Fruit fly (Drosophila melanogaster) whole organism, embryonic: ENCODE results near the gene CG31683.

ENCODE experiments used
- Aef1 ChIP-seq: fragments of 200-800 bp; sonication (Bioruptor generic); IDR thresholded peaks from 3 replicates; pipeline ENCODE4 v1.3.6; 2022; ENCODE audit warnings: missing biosample characterization, missing genetic modification characterization
- Blimp-1 ChIP-seq: fragments of 200-800 bp; sonication (Bioruptor generic); optimal IDR thresholded peaks from 3 replicates; lab custom pipeline; 2018; ENCODE audit warnings: missing biosample characterization, missing genetic modification characterization, mild to moderate bottlenecking, moderate library complexity, missing genetic modification reagents
- CG10565 ChIP-seq: fragments of 200-800 bp; sonication (Bioruptor generic); optimal IDR thresholded peaks from 3 replicates; lab custom pipeline; 2016; ENCODE audit warnings: missing biosample characterization, mild to moderate bottlenecking, missing genetic modification characterization
- CG11093 ChIP-seq: fragments of 200-800 bp; sonication (Bioruptor generic); IDR thresholded peaks from 3 replicates; pipeline ENCODE4 v1.3.6; 2022; ENCODE audit warnings: missing biosample characterization, missing genetic modification characterization
- CG13287 ChIP-seq: fragments of 200-800 bp; sonication (Bioruptor generic); IDR thresholded peaks from 2 replicates; pipeline ENCODE4 v1.3.6; 2022; ENCODE audit warnings: missing biosample characterization, missing genetic modification characterization; ENCODE audit not compliant: partially characterized antibody
- CG1603 ChIP-seq: fragments of 200-800 bp; sonication (Bioruptor generic); optimal IDR thresholded peaks from 2 replicates; lab custom pipeline; 2019; ENCODE audit warnings: missing biosample characterization, mild to moderate bottlenecking, missing genetic modification characterization, moderate library complexity
- CG16779 ChIP-seq: fragments of 200-800 bp; sonication (Bioruptor generic); IDR thresholded peaks from 2 replicates; pipeline ENCODE4 v1.3.6; 2022; ENCODE audit warnings: missing biosample characterization, missing genetic modification characterization
- CG17328 ChIP-seq: fragments of 200-800 bp; sonication (Bioruptor generic); IDR thresholded peaks from 2 replicates; pipeline ENCODE4 v1.3.6; 2022; ENCODE audit warnings: missing biosample characterization, missing genetic modification characterization
- CG3281 ChIP-seq: fragments of 200-800 bp; sonication (Bioruptor generic); optimal IDR thresholded peaks from 3 replicates; lab custom pipeline; 2017; ENCODE audit warnings: missing biosample characterization, mild to moderate bottlenecking, missing genetic modification characterization
- CG6272 ChIP-seq: fragments of 200-800 bp; sonication (Bioruptor generic); IDR thresholded peaks from 2 replicates; pipeline ENCODE4 v1.3.6; 2022; ENCODE audit warnings: missing biosample characterization, missing genetic modification characterization
- CG6689 ChIP-seq: fragments of 200-800 bp; sonication (Bioruptor generic); IDR thresholded peaks from 2 replicates; pipeline ENCODE4 v1.3.6; 2022; ENCODE audit warnings: missing biosample characterization, missing genetic modification characterization
- CG6765 ChIP-seq: fragments of 200-800 bp; sonication (Bioruptor generic); optimal IDR thresholded peaks from 3 replicates; lab custom pipeline; 2017; ENCODE audit warnings: missing biosample characterization, mild to moderate bottlenecking, missing genetic modification characterization
- CG8089 ChIP-seq: fragments of 200-800 bp; sonication (Bioruptor generic); optimal IDR thresholded peaks from 3 replicates; lab custom pipeline; 2016; ENCODE audit warnings: missing biosample characterization, missing genetic modification characterization
- CG8290 ChIP-seq, 3 experiments: fragments of 200-800 bp; sonication (Bioruptor generic); optimal IDR thresholded peaks; 2 replicates each; lab custom pipeline; 2016 to 2019; ENCODE audit warnings: missing biosample characterization in 3 of 3, missing genetic modification characterization in 3 of 3, mild to moderate bottlenecking in 2 of 3, moderate library complexity in 1 of 3
- Chrac-16 ChIP-seq: fragments of 200-800 bp; sonication (Bioruptor generic); optimal IDR thresholded peaks from 3 replicates; lab custom pipeline; 2016; ENCODE audit warnings: missing biosample characterization, missing genetic modification characterization
- Dref ChIP-seq: fragments of 200-800 bp; sonication (Bioruptor generic); IDR thresholded peaks from 2 replicates; pipeline ENCODE4 v1.3.6; 2022; ENCODE audit warnings: missing biosample characterization, missing genetic modification characterization
- Eip74EF ChIP-seq, 2 experiments: fragments of 200-800 bp in 1 of 2; fragments of >200 bp in 1 of 2; sonication (Bioruptor generic) in 1 of 2; optimal IDR thresholded peaks; 2 replicates each; lab custom pipeline; 2017 to 2019; ENCODE audit warnings: missing biosample characterization in 2 of 2, missing genetic modification characterization in 2 of 2, mild to moderate bottlenecking in 1 of 2, moderate library complexity in 1 of 2
- H15 ChIP-seq: fragments of 200-800 bp; sonication (Bioruptor generic); IDR thresholded peaks from 3 replicates; pipeline ENCODE4 v1.3.6; 2022; ENCODE audit warnings: missing biosample characterization, missing genetic modification characterization
- HLH54F ChIP-seq: fragments of 200-800 bp; sonication (Bioruptor generic); optimal IDR thresholded peaks from 3 replicates; lab custom pipeline; 2016; ENCODE audit warnings: missing biosample characterization, missing genetic modification characterization
- MESR4 ChIP-seq: fragments of 200-800 bp; sonication (Bioruptor generic); optimal IDR thresholded peaks from 2 replicates; lab custom pipeline; 2018; ENCODE audit warnings: missing biosample characterization, mild to moderate bottlenecking, missing genetic modification characterization, moderate library complexity
- MTF-1 ChIP-seq: fragments of 200-800 bp; sonication (Bioruptor generic); optimal IDR thresholded peaks from 2 replicates; lab custom pipeline; 2018; ENCODE audit warnings: missing biosample characterization, mild to moderate bottlenecking, missing genetic modification characterization, borderline replicate concordance
- Mes4 ChIP-seq: fragments of 200-800 bp; sonication (Bioruptor generic); optimal IDR thresholded peaks from 2 replicates; lab custom pipeline; 2016; ENCODE audit warnings: missing biosample characterization, missing genetic modification characterization
- NFAT ChIP-seq: fragments of 200-800 bp; sonication (Bioruptor generic); IDR thresholded peaks from 2 replicates; pipeline ENCODE4 v1.3.6; 2022; ENCODE audit warnings: missing biosample characterization, missing genetic modification characterization
- Six4 ChIP-seq: fragments of 200-800 bp; sonication (Bioruptor generic); optimal IDR thresholded peaks from 2 replicates; lab custom pipeline; 2016; ENCODE audit warnings: missing biosample characterization, missing genetic modification characterization
- Sox100B ChIP-seq: fragments of 200-800 bp; sonication (Bioruptor generic); optimal IDR thresholded peaks from 3 replicates; lab custom pipeline; 2018; ENCODE audit warnings: missing biosample characterization, mild to moderate bottlenecking, missing genetic modification characterization
- Spps ChIP-seq: fragments of 200-800 bp; sonication (Bioruptor generic); optimal IDR thresholded peaks from 2 replicates; lab custom pipeline; 2018; ENCODE audit warnings: missing biosample characterization, mild to moderate bottlenecking, missing genetic modification characterization
- Xrp1 ChIP-seq: fragments of 200-800 bp; sonication (Bioruptor generic); IDR thresholded peaks from 2 replicates; pipeline ENCODE4 v1.3.6; 2022; ENCODE audit warnings: missing biosample characterization, missing genetic modification characterization
- ac ChIP-seq: fragments of 200-800 bp; sonication (Bioruptor generic); optimal IDR thresholded peaks from 3 replicates; lab custom pipeline; 2017; ENCODE audit warnings: missing biosample characterization, mild to moderate bottlenecking, missing genetic modification characterization
- ap ChIP-seq: fragments of 200-800 bp; sonication (Bioruptor generic); IDR thresholded peaks from 2 replicates; pipeline ENCODE4 v1.3.6; 2022; ENCODE audit warnings: missing biosample characterization, missing genetic modification characterization
- ash1 ChIP-seq: fragments of 200-800 bp; sonication (Bioruptor generic); optimal IDR thresholded peaks from 2 replicates; lab custom pipeline; 2018; ENCODE audit warnings: missing biosample characterization, mild to moderate bottlenecking, missing genetic modification characterization
- chm ChIP-seq: fragments of 200-800 bp; sonication (Bioruptor generic); IDR thresholded peaks from 2 replicates; pipeline ENCODE4 v1.3.6; 2022; ENCODE audit warnings: missing biosample characterization, missing genetic modification characterization
- chn ChIP-seq: fragments of 200-800 bp; sonication (Bioruptor generic); optimal IDR thresholded peaks from 2 replicates; lab custom pipeline; 2016; ENCODE audit warnings: missing biosample characterization, missing genetic modification characterization
- dysf ChIP-seq: fragments of 200-800 bp; sonication (Bioruptor generic); IDR thresholded peaks from 3 replicates; pipeline ENCODE4 v1.3.6; 2022; ENCODE audit warnings: missing biosample characterization, missing genetic modification characterization
- exex ChIP-seq: fragments of 200-800 bp; sonication (Bioruptor generic); optimal IDR thresholded peaks from 4 replicates; lab custom pipeline; 2018; ENCODE audit warnings: missing biosample characterization, mild to moderate bottlenecking, missing genetic modification characterization, moderate library complexity
- inv ChIP-seq: fragments of 200-800 bp; sonication (Bioruptor generic); IDR thresholded peaks from 2 replicates; pipeline ENCODE4 v1.3.6; 2022; ENCODE audit warnings: missing biosample characterization, missing genetic modification characterization; ENCODE audit not compliant: partially characterized antibody
- jing ChIP-seq: fragments of 200-800 bp; sonication (Bioruptor generic); optimal IDR thresholded peaks from 2 replicates; lab custom pipeline; 2018; ENCODE audit warnings: missing biosample characterization, mild to moderate bottlenecking, missing genetic modification characterization
- lab ChIP-seq: fragments of 200-800 bp; sonication (Bioruptor generic); optimal IDR thresholded peaks from 3 replicates; lab custom pipeline; 2017; ENCODE audit warnings: missing biosample characterization, missing genetic modification characterization, mild to moderate bottlenecking, moderate library complexity, missing genetic modification reagents
- luna ChIP-seq: fragments of 200-800 bp; sonication (Bioruptor generic); optimal IDR thresholded peaks from 2 replicates; lab custom pipeline; 2016; ENCODE audit warnings: missing biosample characterization, missing genetic modification characterization
- psq ChIP-seq: fragments of 200-800 bp; sonication (Bioruptor generic); optimal IDR thresholded peaks from 2 replicates; lab custom pipeline; 2017; ENCODE audit warnings: missing biosample characterization, missing genetic modification characterization
- slou ChIP-seq: fragments of 200-800 bp; sonication (Bioruptor generic); optimal IDR thresholded peaks from 3 replicates; lab custom pipeline; 2016; ENCODE audit warnings: missing biosample characterization, missing genetic modification characterization
- tll ChIP-seq, 2 experiments: fragments of 200-800 bp in 1 of 2; fragments of >200 bp in 1 of 2; sonication (Bioruptor generic) in 1 of 2; optimal IDR thresholded peaks; 2 replicates each; lab custom pipeline; 2017 to 2019; ENCODE audit warnings: missing biosample characterization in 2 of 2, missing genetic modification characterization in 2 of 2, mild to moderate bottlenecking in 1 of 2, moderate library complexity in 1 of 2
- tna ChIP-seq: fragments of 200-800 bp; sonication (Bioruptor generic); IDR thresholded peaks from 2 replicates; pipeline ENCODE4 v1.3.6; 2022; ENCODE audit warnings: missing biosample characterization, missing genetic modification characterization; ENCODE audit not compliant: partially characterized antibody
- vvl ChIP-seq: fragments of 200-800 bp; sonication (Bioruptor generic); IDR thresholded peaks from 2 replicates; pipeline ENCODE4 v1.3.6; 2022; ENCODE audit warnings: missing biosample characterization, missing genetic modification characterization

The CG31683 gene

dm6 chr2L:20425854-20426396, 23.8 kb downstream of the CG31683 start, which contains the start of gene CG31688 (continued):
- TF ChIP-seq tll (GFP tag; optimal IDR thresholded peaks at IDR 0.05; lab: Kevin White, UChicago): no peak
- no peak for TF ChIP-seq Eip74EF (GFP tag; optimal IDR thresholded peaks at IDR 0.05; lab: Kevin White, UChicago)
- TF ChIP-seq ap (GFP tag; lab: Robert Waterston, UW): no peak
- TF ChIP-seq MTF-1 (GFP tag; lab: Kevin White, UChicago): no peak
- peak; percentile 13; the same call in 1 of the 2 replicates for TF ChIP-seq CG13287
- no peak for TF ChIP-seq H15 (GFP tag; lab: Robert Waterston, UW)
- TF ChIP-seq slou (GFP tag; lab: Kevin White, UChicago): no peak
- TF ChIP-seq CG8089 (GFP tag; lab: Kevin White, UChicago): no peak
- peak; percentile 39 for TF ChIP-seq Dref (GFP tag; lab: Robert Waterston, UW)
- no peak for TF ChIP-seq Blimp-1 (GFP tag; lab: Kevin White, UChicago)
- no peak for TF ChIP-seq CG11093 (GFP tag; lab: Robert Waterston, UW)
- TF ChIP-seq HLH54F: no peak

dm6 chr2L:20424560-20424959, 25.2 kb downstream of the CG31683 start, which contains the start of gene CG15130:
CG15130 (minus strand) TSS chr2L:20424660.
- TF ChIP-seq CG17328 (GFP tag; lab: Robert Waterston, UW) (0 out of 2 replicates have a peak, but pooled peaks have one; percentile 15), CG6272 (no peak)

dm6 chr2L:20420035-20420434, 29.7 kb downstream of the CG31683 start:
- peak; percentile 56 for TF ChIP-seq exex
- no peak for TF ChIP-seq jing (GFP tag; lab: Kevin White, UChicago)

DNA sequence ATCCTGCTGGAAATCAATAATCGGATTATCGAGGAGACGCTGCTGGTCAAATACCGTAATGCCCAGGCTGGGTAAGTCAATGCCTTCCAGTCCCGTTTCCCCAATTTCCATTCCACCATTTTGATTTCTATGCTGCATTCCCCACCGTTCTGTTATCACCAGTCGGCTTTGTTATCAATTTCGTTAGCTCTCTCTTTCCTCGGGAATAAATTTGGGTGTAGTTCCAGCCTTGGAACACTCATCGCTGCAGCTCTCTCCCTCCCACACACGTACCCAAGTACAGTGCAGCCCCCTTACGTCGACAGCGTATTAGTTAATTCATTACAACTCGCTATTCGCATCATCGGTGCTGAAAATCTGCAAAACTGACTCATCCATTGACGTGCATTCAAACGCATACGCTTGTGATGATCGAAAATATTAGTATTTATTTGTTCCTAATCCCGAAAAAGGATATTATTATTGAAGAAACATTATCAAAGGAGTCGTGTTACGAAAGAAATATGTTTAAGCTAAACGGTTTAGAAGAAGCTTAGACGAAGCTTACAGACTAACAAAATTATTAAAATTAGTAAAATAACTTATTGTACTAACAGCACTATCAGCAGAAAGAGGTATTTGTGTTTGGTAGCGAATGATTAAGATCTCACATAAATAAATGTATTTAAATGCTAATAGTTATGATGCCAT, 32.0 kb downstream of the CG31683 start:
- TF ChIP-seq CG1603 (tag; lab: Kevin White, UChicago) (peak; percentile 28), CG6689 (GFP tag; lab: Robert Waterston, UW) (peak; percentile 25; the same call in 1 of the 2 replicates), lab (GFP tag; lab: Kevin White, UChicago) (peak; percentile 21), Dref (GFP tag; lab: Robert Waterston, UW) (peak; percentile 30; the same call in 1 of the 2 replicates), Xrp1 (GFP tag; lab: Robert Waterston, UW) (0 out of 2 replicates have a peak, but pooled peaks have one; percentile 39), inv (GFP tag; lab: Robert Waterston, UW) (no peak), psq (GFP tag; lab: Kevin White, UChicago) (peak; percentile 5), dysf (GFP tag; lab: Robert Waterston, UW) (peak; percentile 21; the same call in 1 of the 3 replicates), Mes4 (GFP tag; lab: Kevin White, UChicago) (no peak), chm (GFP tag; lab: Robert Waterston, UW) (no peak), chn (no peak), tna (GFP tag; lab: Robert Waterston, UW) (no peak), Six4 (no peak), Aef1 (no peak), Sox100B (GFP tag; lab: Kevin White, UChicago) (peak; percentile 22), Spps (tag; lab: Kevin White, UChicago) (no peak), ash1 (GFP tag; lab: Kevin White, UChicago) (no peak), CG8290 (GFP tag; optimal IDR thresholded peaks at IDR 0.05; lab: Kevin White, UChicago) (no peak), CG8290 (tag; optimal IDR thresholded peaks at IDR 0.05; lab: Kevin White, UChicago) (peak in 1 of 2 experiments; percentile 11), ac (GFP tag; lab: Kevin White, UChicago) (no peak), CG3281 (GFP tag; lab: Kevin White, UChicago) (peak; percentile 27), CG6765 (GFP tag; lab: Kevin White, UChicago) (no peak), luna (no peak), NFAT (GFP tag; lab: Robert Waterston, UW) (0 out of 2 replicates have a peak, but pooled peaks have one; percentile 23), CG10565 (GFP tag; lab: Kevin White, UChicago) (no peak), MESR4 (GFP tag; lab: Kevin White, UChicago) (no peak), CG16779 (no peak), Chrac-16 (no peak), vvl (GFP tag; lab: Robert Waterston, UW) (peak; percentile 45)
